Worm (Caenorhabditis elegans) whole organism, L2 larva: ENCODE measurements around the gene wdr-4.

ENCODE experiments used
- dmd-4 ChIP-seq: sonication (generic microtip); optimal IDR thresholded peaks from 2 replicates; lab custom pipeline; 2017; ENCODE audit warnings: missing biosample characterization, missing genetic modification characterization
- elt-3 ChIP-seq: sonication (generic microtip); optimal IDR thresholded peaks from 2 replicates; lab custom pipeline; 2017; ENCODE audit warnings: missing biosample characterization, missing genetic modification characterization
- fos-1 ChIP-seq: fragments of 150-350 bp; optimal IDR thresholded peaks from 2 replicates; lab custom pipeline; 2014; ENCODE audit warnings: missing biosample characterization, missing genetic modification characterization
- lin-13 ChIP-seq: fragments of 150-350 bp; optimal IDR thresholded peaks from 2 replicates; lab custom pipeline; 2014; ENCODE audit warnings: missing biosample characterization, missing genetic modification reagents, missing genetic modification characterization
- nhr-11 ChIP-seq: fragments of 150-350 bp; optimal IDR thresholded peaks from 2 replicates; lab custom pipeline; 2014; ENCODE audit warnings: missing biosample characterization, missing genetic modification characterization
- nhr-12 ChIP-seq: fragments of 150-350 bp; optimal IDR thresholded peaks from 2 replicates; lab custom pipeline; 2014; ENCODE audit warnings: missing biosample characterization, missing genetic modification characterization
- nhr-129 ChIP-seq: fragments of 150-350 bp; optimal IDR thresholded peaks from 2 replicates; lab custom pipeline; 2014; ENCODE audit warnings: missing biosample characterization, missing genetic modification characterization
- nhr-25 ChIP-seq: fragments of 150-350 bp; sonication (generic microtip); optimal IDR thresholded peaks from 3 replicates; lab custom pipeline; 2014; ENCODE audit warnings: missing biosample characterization, missing genetic modification characterization
- unc-62 ChIP-seq: fragments of 150-350 bp; optimal IDR thresholded peaks from 2 replicates; lab custom pipeline; 2014; ENCODE audit warnings: missing biosample characterization, missing genetic modification reagents, missing genetic modification characterization
- zag-1 ChIP-seq: fragments of 150-350 bp; optimal IDR thresholded peaks from 2 replicates; lab custom pipeline; 2014; ENCODE audit warnings: missing biosample characterization, missing genetic modification characterization
- ztf-4 ChIP-seq: fragments of 150-350 bp; optimal IDR thresholded peaks from 2 replicates; lab custom pipeline; 2014; ENCODE audit warnings: missing biosample characterization, missing genetic modification characterization

DNA sequence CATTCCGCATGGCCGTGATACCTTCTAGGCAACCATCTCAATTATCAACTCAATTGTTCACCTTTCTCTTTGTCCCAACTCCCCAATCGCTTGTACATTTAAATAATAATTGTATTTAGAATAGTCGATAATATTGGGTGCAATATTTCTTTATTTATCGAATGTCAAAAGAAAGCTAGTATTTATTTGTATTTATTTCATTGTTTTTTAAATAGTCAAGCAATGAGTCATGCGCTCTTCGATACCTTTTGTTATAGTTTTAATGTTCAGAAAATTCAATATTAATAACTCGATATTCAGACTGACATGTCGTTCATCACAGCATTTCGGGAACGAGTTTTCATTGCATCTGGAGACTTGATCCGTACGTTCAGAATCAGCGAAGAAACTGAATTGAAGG, at the start of gene wdr-4:
- TF ChIP-seq zag-1 (tag; lab: Kevin White, UChicago) (no peak), elt-3 (tag; lab: Kevin White, UChicago) (no peak), nhr-25 (tag; lab: Kevin White, UChicago) (no peak), nhr-12 (no peak), nhr-129 (tag; lab: Kevin White, UChicago) (no peak), ztf-4 (tag; lab: Kevin White, UChicago) (no peak), lin-13 (GFP tag; lab: Kevin White, UChicago) (no peak), fos-1 (no peak), dmd-4 (no peak), nhr-11 (tag; lab: Kevin White, UChicago) (no peak), unc-62 (GFP tag; lab: Kevin White, UChicago) (no peak)
